Worm (Caenorhabditis elegans): ENCODE results near the gene nekl-4.

- TF ChIP-seq ceh-36 (tag; optimal IDR thresholded peaks at IDR 0.05), result no peak
- TF ChIP-seq hmg-4 (GFP tag; optimal IDR thresholded peaks at IDR 0.05), result no peak
- TF ChIP-seq hmbx-1 (tag; optimal IDR thresholded peaks at IDR 0.05), result no peak
- no peak for TF ChIP-seq ama-1 (optimal IDR thresholded peaks at IDR 0.05)
- TF ChIP-seq tbx-37 (GFP tag; conservative IDR thresholded peaks at IDR 0.05), result no peak
- no peak for TF ChIP-seq aly-1 (tag; optimal IDR thresholded peaks at IDR 0.05)
- TF ChIP-seq ets-7 (tag; optimal IDR thresholded peaks at IDR 0.05), result no peak
- no peak for TF ChIP-seq B0310.2 (tag; optimal IDR thresholded peaks at IDR 0.05)
- no peak for TF ChIP-seq sea-1 (GFP tag; conservative IDR thresholded peaks at IDR 0.05)
- no peak for TF ChIP-seq pes-1 (GFP tag; IDR thresholded peaks at IDR 0.05)
- TF ChIP-seq hnd-1 (tag; optimal IDR thresholded peaks at IDR 0.05), result no peak
These were observed 8.7 kb downstream of the nekl-4 start, which contains the start of gene D1044.7 for ce11 chrIII:5508669-5509068.

All from whole organism, early embryonic.